Worm (Caenorhabditis elegans): ENCODE results near the gene ergi-2.

DNA sequence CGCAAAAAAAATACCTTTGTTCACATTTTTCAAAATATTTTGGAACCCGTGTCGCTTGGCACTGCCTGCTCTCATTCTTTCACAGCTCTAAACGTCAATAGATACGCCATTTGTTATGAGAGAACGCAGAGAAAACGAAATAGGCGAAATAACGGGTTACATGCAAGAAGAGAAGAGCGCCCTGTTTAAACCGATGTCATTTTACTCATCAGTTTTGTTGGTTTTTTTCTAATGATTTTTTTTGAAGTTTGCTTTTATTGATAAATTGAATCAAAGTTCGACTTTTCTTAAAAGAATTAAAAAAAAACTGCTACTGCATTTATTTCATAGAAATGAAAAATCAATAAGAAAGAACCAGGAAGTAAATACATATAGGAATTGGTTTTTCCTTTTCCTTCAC is 28.4 kb downstream of the ergi-2 start:
- no peak for TF ChIP-seq aly-1 (tag; optimal IDR thresholded peaks at IDR 0.05)
- no peak for TF ChIP-seq ama-1 (optimal IDR thresholded peaks at IDR 0.05)
- no peak for TF ChIP-seq ets-7 (tag; optimal IDR thresholded peaks at IDR 0.05)
- TF ChIP-seq ceh-13 (GFP tag; optimal IDR thresholded peaks at IDR 0.05): no peak
- no peak for TF ChIP-seq scrt-1 (GFP tag; IDR thresholded peaks at IDR 0.05)
- TF ChIP-seq sea-1 (GFP tag; conservative IDR thresholded peaks at IDR 0.05): no peak
- no peak for TF ChIP-seq F13C5.2 (tag; optimal IDR thresholded peaks at IDR 0.05)

Data from whole organism, early embryonic.